Worm (Caenorhabditis elegans) whole organism, late embryonic: ENCODE data around the gene Y116A8A.150.

ENCODE experiments used
- ama-1 ChIP-seq: fragments of 150-350 bp; optimal IDR thresholded peaks from 2 replicates; lab custom pipeline; 2014
- ceh-9 ChIP-seq: sonication (generic microtip); optimal IDR thresholded peaks from 2 replicates; lab custom pipeline; 2016; ENCODE audit warnings: mild to moderate bottlenecking, missing genetic modification characterization, inconsistent platforms, missing compliant biosample characterization
- fkh-10 ChIP-seq: fragments of 150-350 bp; optimal IDR thresholded peaks from 2 replicates; lab custom pipeline; 2014; ENCODE audit warnings: missing biosample characterization, missing genetic modification reagents, missing genetic modification characterization
- hlh-6 ChIP-seq: sonication (generic microtip); optimal IDR thresholded peaks from 2 replicates; lab custom pipeline; 2016; ENCODE audit warnings: missing genotype, missing genetic modification characterization, missing compliant biosample characterization
- npax-4 ChIP-seq: sonication (generic microtip); optimal IDR thresholded peaks from 2 replicates; lab custom pipeline; 2016; ENCODE audit warnings: missing genetic modification characterization, missing compliant biosample characterization
- pqm-1 ChIP-seq: sonication (generic microtip); optimal IDR thresholded peaks from 2 replicates; lab custom pipeline; 2016; ENCODE audit warnings: missing genetic modification characterization, missing compliant biosample characterization
- ttx-3 ChIP-seq: sonication (generic microtip); optimal IDR thresholded peaks from 2 replicates; lab custom pipeline; 2016; ENCODE audit warnings: missing genetic modification reagents, missing genetic modification characterization, missing compliant biosample characterization
- unc-86 ChIP-seq: sonication (generic microtip); optimal IDR thresholded peaks from 2 replicates; lab custom pipeline; 2016; ENCODE audit warnings: missing genetic modification characterization, missing compliant biosample characterization

- TF ChIP-seq npax-4 (tag; lab: Kevin White, UChicago): no peak
- TF ChIP-seq pqm-1 (tag; lab: Kevin White, UChicago): no peak
- TF ChIP-seq fkh-10 (GFP tag; lab: Kevin White, UChicago): no peak
- TF ChIP-seq ttx-3 (tag; lab: Kevin White, UChicago): no peak
- no peak for TF ChIP-seq unc-86
- TF ChIP-seq ceh-9 (tag; lab: Kevin White, UChicago): no peak
- TF ChIP-seq hlh-6 (tag; lab: Kevin White, UChicago): no peak
- no peak for TF ChIP-seq ama-1
Observed at ce11 chrIV:16831366-16831765, 11.4 kb downstream of the Y116A8A.150 start, which contains the start of gene clec-194.
